Worm (Caenorhabditis elegans) whole organism, L3 larva: ENCODE results near the gene npr-16.

Source experiments
- aly-2 ChIP-seq: fragments of 150-350 bp; optimal IDR thresholded peaks from 2 replicates; lab custom pipeline; 2014; ENCODE audit warnings: missing biosample characterization, missing genetic modification characterization
- ceh-9 ChIP-seq: sonication (generic microtip); optimal IDR thresholded peaks from 2 replicates; lab custom pipeline; 2018; ENCODE audit warnings: missing biosample characterization, missing genetic modification characterization
- elt-1 ChIP-seq: fragments of 150-350 bp; optimal IDR thresholded peaks from 2 replicates; lab custom pipeline; 2014; ENCODE audit warnings: missing biosample characterization, missing genetic modification characterization
- elt-3 ChIP-seq, 3 experiments: fragments of 150-350 bp in 1 of 3; sonication (generic microtip) in 2 of 3; optimal IDR thresholded peaks; 2 replicates in 2 of 3; 4 replicates in 1 of 3; lab custom pipeline; 2014 to 2017; ENCODE audit warnings: missing biosample characterization in 3 of 3, missing genetic modification characterization in 3 of 3
- fkh-10 ChIP-seq: sonication (generic microtip); optimal IDR thresholded peaks from 2 replicates; lab custom pipeline; 2017; ENCODE audit warnings: missing biosample characterization, missing genetic modification reagents, missing genetic modification characterization
- nhr-237 ChIP-seq: fragments of 150-350 bp; optimal IDR thresholded peaks from 2 replicates; lab custom pipeline; 2014; ENCODE audit warnings: missing biosample characterization, missing genetic modification characterization
- pha-4 ChIP-seq: fragments of 150-350 bp; optimal IDR thresholded peaks from 2 replicates; lab custom pipeline; 2014; ENCODE audit warnings: missing biosample characterization, missing genetic modification reagents, missing genetic modification characterization
- snpc-4 ChIP-seq: fragments of 150-350 bp; optimal IDR thresholded peaks from 2 replicates; lab custom pipeline; 2014; ENCODE audit warnings: missing biosample characterization, missing genetic modification characterization
- tbx-2 ChIP-seq: sonication (generic microtip); optimal IDR thresholded peaks from 2 replicates; lab custom pipeline; 2016; ENCODE audit warnings: mild to moderate bottlenecking, missing genetic modification characterization, missing compliant biosample characterization
- zag-1 ChIP-seq: fragments of 150-350 bp; optimal IDR thresholded peaks from 2 replicates; lab custom pipeline; 2014; ENCODE audit warnings: missing biosample characterization, missing genetic modification characterization
- ztf-11 ChIP-seq: fragments of 150-350 bp; optimal IDR thresholded peaks from 2 replicates; lab custom pipeline; 2014; ENCODE audit warnings: missing biosample characterization, missing genetic modification characterization

DNA sequence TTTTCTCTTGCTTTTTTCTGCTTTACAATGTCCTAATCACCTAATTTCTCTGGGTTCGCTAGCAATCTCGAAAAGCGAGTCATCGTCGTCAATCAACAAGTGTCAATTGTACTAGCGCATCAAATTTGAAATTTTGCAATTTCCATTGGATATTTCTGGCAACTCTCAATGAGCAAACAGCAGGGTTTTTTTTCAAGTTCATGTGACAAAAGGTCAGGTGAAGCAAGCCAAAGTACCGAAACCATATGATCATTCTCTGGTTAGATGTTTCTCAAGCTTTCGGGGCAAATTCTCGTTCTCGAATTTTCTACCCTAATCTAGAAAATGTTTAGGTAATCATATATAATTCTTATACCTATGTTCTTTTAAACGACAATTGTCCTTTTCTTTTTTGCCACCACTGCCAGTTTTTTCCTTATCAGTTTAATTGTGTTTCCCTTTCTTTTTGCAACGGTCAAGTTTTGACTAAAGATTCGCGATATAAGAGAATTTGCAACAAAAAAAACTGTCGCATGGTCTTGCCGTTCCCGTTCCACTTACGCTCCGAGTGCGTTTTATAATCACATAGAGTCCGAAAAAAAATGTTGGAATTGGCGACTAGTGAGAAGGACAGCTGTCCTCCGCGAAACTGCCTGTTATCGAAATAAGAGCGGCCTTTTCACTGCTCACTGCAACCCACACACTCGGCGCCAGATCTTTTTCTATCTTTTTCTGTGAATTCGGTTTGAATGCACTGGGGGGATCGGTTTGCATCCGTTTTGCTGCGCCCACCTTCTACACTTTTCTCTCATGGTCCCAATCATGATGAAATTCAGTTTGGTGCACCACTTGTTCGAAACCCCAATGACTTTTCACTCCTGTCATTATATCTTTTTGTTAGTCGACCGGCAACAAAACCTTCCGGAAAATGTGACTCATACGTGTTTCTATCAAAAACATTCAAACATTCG is 18.0 kb downstream of the npr-16 start:
- TF ChIP-seq aly-2 (tag; lab: Kevin White, UChicago) (no peak), elt-3 (tag; optimal IDR thresholded peaks at IDR 0.05; lab: Kevin White, UChicago) (no peak), elt-1 (tag; lab: Kevin White, UChicago) (no peak), zag-1 (tag; lab: Kevin White, UChicago) (no peak), ztf-11 (tag; lab: Kevin White, UChicago) (no peak), fkh-10 (GFP tag; lab: Kevin White, UChicago) (no peak), pha-4 (tag; lab: Kevin White, UChicago) (no peak), nhr-237 (tag; lab: Kevin White, UChicago) (no peak), snpc-4 (no peak), ceh-9 (no peak), tbx-2 (tag; lab: Kevin White, UChicago) (no peak)
